Fruit fly (Drosophila melanogaster) whole organism, embryonic: ENCODE measurements around the gene in.

ENCODE experiments used
- Atf6 ChIP-seq: fragments of 200-800 bp; sonication (Bioruptor generic); IDR thresholded peaks from 2 replicates; pipeline ENCODE4 v1.3.6; 2022; ENCODE audit warnings: missing biosample characterization, missing genetic modification characterization
- Awh ChIP-seq: fragments of 200-800 bp; sonication (Bioruptor generic); IDR thresholded peaks from 2 replicates; pipeline ENCODE4, ENCODE4 v1.3.6; 2022; ENCODE audit warnings: missing biosample characterization, missing genetic modification characterization
- B-H2 ChIP-seq: fragments of 200-800 bp; sonication (Bioruptor generic); optimal IDR thresholded peaks from 2 replicates; lab custom pipeline; 2018; ENCODE audit warnings: missing biosample characterization, mild to moderate bottlenecking, missing genetic modification characterization
- CG1024 ChIP-seq: fragments of 200-800 bp; sonication (Bioruptor generic); IDR thresholded peaks from 2 replicates; pipeline ENCODE4 v1.3.6; 2022; ENCODE audit warnings: missing biosample characterization, missing genetic modification characterization
- CG10267 ChIP-seq: fragments of 200-800 bp; sonication (Bioruptor generic); optimal IDR thresholded peaks from 2 replicates; lab custom pipeline; 2018; ENCODE audit warnings: missing biosample characterization, mild to moderate bottlenecking, missing genetic modification characterization, moderate library complexity
- CG10543 ChIP-seq: fragments of 200-800 bp; sonication (Bioruptor generic); optimal IDR thresholded peaks from 3 replicates; lab custom pipeline; 2017; ENCODE audit warnings: missing biosample characterization, mild to moderate bottlenecking, missing genetic modification characterization, moderate library complexity
- CG10979 ChIP-seq: fragments of 200-800 bp; sonication (Bioruptor generic); optimal IDR thresholded peaks from 2 replicates; lab custom pipeline; 2018; ENCODE audit warnings: missing biosample characterization, mild to moderate bottlenecking, missing genetic modification characterization, moderate library complexity
- CG11247 ChIP-seq: fragments of 200-800 bp; sonication (Bioruptor generic); IDR thresholded peaks from 2 replicates; pipeline ENCODE4 v1.3.6; 2022; ENCODE audit warnings: missing biosample characterization, missing genetic modification characterization
- CG11456 ChIP-seq: fragments of 200-800 bp; sonication (Bioruptor generic); IDR thresholded peaks from 3 replicates; pipeline ENCODE4 v1.3.6; 2022; ENCODE audit warnings: missing biosample characterization, missing genetic modification characterization
- CG12071 ChIP-seq: fragments of 200-800 bp; sonication (Bioruptor generic); optimal IDR thresholded peaks from 3 replicates; lab custom pipeline; 2018; ENCODE audit warnings: missing biosample characterization, mild to moderate bottlenecking, missing genetic modification characterization
- CG12155 ChIP-seq: fragments of 200-800 bp; sonication (Bioruptor generic); optimal IDR thresholded peaks from 3 replicates; lab custom pipeline; 2016; ENCODE audit warnings: missing biosample characterization, missing genetic modification characterization
- CG13624 ChIP-seq: fragments of 200-800 bp; sonication (Bioruptor generic); optimal IDR thresholded peaks from 2 replicates; lab custom pipeline; 2016; ENCODE audit warnings: missing biosample characterization, missing genetic modification characterization
- CG15073 ChIP-seq: fragments of 200-800 bp; sonication (Bioruptor generic); optimal IDR thresholded peaks from 2 replicates; lab custom pipeline; 2016; ENCODE audit warnings: missing biosample characterization, missing genetic modification characterization
- CG2712 ChIP-seq: fragments of 200-800 bp; optimal IDR thresholded peaks from 3 replicates; lab custom pipeline; 2019; ENCODE audit warnings: missing biosample characterization, mild to moderate bottlenecking, missing genetic modification characterization, moderate library complexity
- CG34422 ChIP-seq: fragments of 200-800 bp; sonication (Bioruptor generic); IDR thresholded peaks from 3 replicates; pipeline ENCODE4 v1.3.6; 2022; ENCODE audit warnings: missing biosample characterization, missing genetic modification characterization
- CG3847 ChIP-seq: fragments of 200-800 bp; sonication (Bioruptor generic); IDR thresholded peaks from 2 replicates; pipeline ENCODE4 v1.3.6; 2022; ENCODE audit warnings: missing biosample characterization, missing genetic modification characterization
- CG4820 ChIP-seq: fragments of 200-800 bp; sonication (Bioruptor generic); optimal IDR thresholded peaks from 3 replicates; lab custom pipeline; 2016; ENCODE audit warnings: missing biosample characterization, missing genetic modification characterization
- CG5180 ChIP-seq: fragments of 200-800 bp; sonication (Bioruptor generic); optimal IDR thresholded peaks from 3 replicates; lab custom pipeline; 2017; ENCODE audit warnings: missing biosample characterization, missing genetic modification characterization, mild to moderate bottlenecking, moderate library complexity, missing genetic modification reagents
- CG6854 ChIP-seq: fragments of 200-800 bp; sonication (Bioruptor generic); optimal IDR thresholded peaks from 3 replicates; lab custom pipeline; 2017; ENCODE audit warnings: missing biosample characterization, mild to moderate bottlenecking, missing genetic modification characterization
- CG8765 ChIP-seq: fragments of 200-800 bp; sonication (Bioruptor generic); IDR thresholded peaks from 2 replicates; pipeline ENCODE4 v1.3.6; 2022; ENCODE audit warnings: missing biosample characterization, missing genetic modification characterization
- CG9437 ChIP-seq: fragments of 200-800 bp; sonication (Bioruptor generic); optimal IDR thresholded peaks from 2 replicates; lab custom pipeline; 2018; ENCODE audit warnings: missing biosample characterization, mild to moderate bottlenecking, missing genetic modification characterization
- Dad ChIP-seq: fragments of 200-800 bp; sonication (Bioruptor generic); optimal IDR thresholded peaks from 3 replicates; lab custom pipeline; 2016; ENCODE audit warnings: missing biosample characterization, missing genetic modification characterization
- Doc2 ChIP-seq: fragments of 200-800 bp; sonication (Bioruptor generic); IDR thresholded peaks from 2 replicates; pipeline ENCODE4 v1.3.6; 2022; ENCODE audit warnings: missing biosample characterization, missing genetic modification characterization
- GATAe ChIP-seq: fragments of 200-800 bp; sonication (Bioruptor generic); conservative IDR thresholded peaks from 2 replicates; pipeline ENCODE4 v1.3.6; 2022; ENCODE audit warnings: missing biosample characterization, missing genetic modification characterization
- Gsc ChIP-seq: fragments of 200-800 bp; sonication (Bioruptor generic); IDR thresholded peaks from 2 replicates; pipeline ENCODE4 v1.3.6; 2022; ENCODE audit warnings: missing biosample characterization, missing genetic modification characterization
- HLH54F ChIP-seq: fragments of 200-800 bp; sonication (Bioruptor generic); optimal IDR thresholded peaks from 3 replicates; lab custom pipeline; 2016; ENCODE audit warnings: missing biosample characterization, missing genetic modification characterization
- HmgD ChIP-seq: fragments of 200-800 bp; sonication (Bioruptor generic); optimal IDR thresholded peaks from 3 replicates; lab custom pipeline; 2016; ENCODE audit warnings: missing biosample characterization, missing genetic modification characterization
- MTF-1 ChIP-seq: fragments of 200-800 bp; sonication (Bioruptor generic); optimal IDR thresholded peaks from 2 replicates; lab custom pipeline; 2018; ENCODE audit warnings: missing biosample characterization, mild to moderate bottlenecking, missing genetic modification characterization, borderline replicate concordance
- NC2β ChIP-seq: fragments of 200-800 bp; sonication (Bioruptor generic); optimal IDR thresholded peaks from 2 replicates; lab custom pipeline; 2016; ENCODE audit warnings: missing biosample characterization, missing genetic modification characterization
- Nf-YC ChIP-seq: fragments of 200-800 bp; optimal IDR thresholded peaks from 3 replicates; lab custom pipeline; 2019; ENCODE audit warnings: missing biosample characterization, mild to moderate bottlenecking, missing genetic modification characterization, moderate library complexity
- Sry-β ChIP-seq: fragments of 200-800 bp; sonication (Bioruptor generic); optimal IDR thresholded peaks from 2 replicates; lab custom pipeline; 2018; ENCODE audit warnings: missing biosample characterization, mild to moderate bottlenecking, missing genetic modification characterization, moderate library complexity
- ash1 ChIP-seq: fragments of 200-800 bp; sonication (Bioruptor generic); optimal IDR thresholded peaks from 2 replicates; lab custom pipeline; 2018; ENCODE audit warnings: missing biosample characterization, mild to moderate bottlenecking, missing genetic modification characterization
- bigmax ChIP-seq: fragments of 200-800 bp; sonication (Bioruptor generic); optimal IDR thresholded peaks from 2 replicates; lab custom pipeline; 2018; ENCODE audit warnings: missing biosample characterization, mild to moderate bottlenecking, missing genetic modification characterization
- da ChIP-seq: fragments of 200-800 bp; sonication (Bioruptor generic); optimal IDR thresholded peaks from 2 replicates; lab custom pipeline; 2016; ENCODE audit warnings: missing biosample characterization, missing genetic modification characterization
- gce ChIP-seq: fragments of 200-800 bp; sonication (Bioruptor generic); IDR thresholded peaks from 3 replicates; pipeline ENCODE4 v1.3.6; 2022; ENCODE audit warnings: missing biosample characterization, missing genetic modification characterization
- gcm2 ChIP-seq: fragments of 200-800 bp; sonication (Bioruptor generic); optimal IDR thresholded peaks from 2 replicates; lab custom pipeline; 2016; ENCODE audit warnings: missing biosample characterization, missing genetic modification characterization
- hbn ChIP-seq: fragments of 200-800 bp; sonication (Bioruptor generic); IDR thresholded peaks from 2 replicates; pipeline ENCODE4 v1.3.6; 2022; ENCODE audit warnings: missing biosample characterization, missing genetic modification characterization; ENCODE audit not compliant: partially characterized antibody
- her ChIP-seq: fragments of 200-800 bp; sonication (Bioruptor generic); optimal IDR thresholded peaks from 2 replicates; lab custom pipeline; 2016; ENCODE audit warnings: missing biosample characterization, missing genetic modification characterization
- inv ChIP-seq: fragments of 200-800 bp; sonication (Bioruptor generic); IDR thresholded peaks from 2 replicates; pipeline ENCODE4 v1.3.6; 2022; ENCODE audit warnings: missing biosample characterization, missing genetic modification characterization; ENCODE audit not compliant: partially characterized antibody
- jumu ChIP-seq: fragments of 200-800 bp; sonication (Bioruptor generic); optimal IDR thresholded peaks from 3 replicates; lab custom pipeline; 2016; ENCODE audit warnings: missing biosample characterization, missing genetic modification characterization
- kah ChIP-seq: fragments of 200-800 bp; sonication (Bioruptor generic); optimal IDR thresholded peaks from 2 replicates; lab custom pipeline; 2018; ENCODE audit warnings: missing biosample characterization, mild to moderate bottlenecking, missing genetic modification characterization
- kay ChIP-seq: fragments of 200-800 bp; sonication (Bioruptor generic); optimal IDR thresholded peaks from 2 replicates; lab custom pipeline; 2016; ENCODE audit warnings: missing biosample characterization, missing genetic modification characterization
- mam ChIP-seq: fragments of 200-800 bp; sonication (Bioruptor generic); optimal IDR thresholded peaks from 3 replicates; lab custom pipeline; 2016; ENCODE audit warnings: missing biosample characterization, missing genetic modification characterization
- mld ChIP-seq: fragments of 200-800 bp; sonication (Bioruptor generic); IDR thresholded peaks from 3 replicates; pipeline ENCODE4 v1.3.6; 2022; ENCODE audit warnings: missing biosample characterization, missing genetic modification characterization; ENCODE audit not compliant: partially characterized antibody
- nerfin-1 ChIP-seq: fragments of 200-800 bp; sonication (Bioruptor generic); optimal IDR thresholded peaks from 3 replicates; lab custom pipeline; 2019; ENCODE audit warnings: missing biosample characterization, mild to moderate bottlenecking, missing genetic modification characterization, moderate library complexity
- nerfin-2 ChIP-seq: fragments of 200-800 bp; sonication (Bioruptor generic); IDR thresholded peaks from 2 replicates; pipeline ENCODE4 v1.3.6; 2022; ENCODE audit warnings: missing biosample characterization, missing genetic modification characterization; ENCODE audit not compliant: partially characterized antibody
- slou ChIP-seq: fragments of 200-800 bp; sonication (Bioruptor generic); optimal IDR thresholded peaks from 3 replicates; lab custom pipeline; 2016; ENCODE audit warnings: missing biosample characterization, missing genetic modification characterization
- stc ChIP-seq: fragments of 200-800 bp; sonication (Bioruptor generic); IDR thresholded peaks from 2 replicates; pipeline ENCODE4 v1.3.6; 2022; ENCODE audit warnings: missing biosample characterization, missing genetic modification characterization
- tna ChIP-seq: fragments of 200-800 bp; sonication (Bioruptor generic); IDR thresholded peaks from 2 replicates; pipeline ENCODE4 v1.3.6; 2022; ENCODE audit warnings: missing biosample characterization, missing genetic modification characterization; ENCODE audit not compliant: partially characterized antibody
- vnd ChIP-seq: fragments of 200-800 bp; sonication (Bioruptor generic); IDR thresholded peaks from 3 replicates; pipeline ENCODE4 v1.3.6; 2022; ENCODE audit warnings: missing biosample characterization, missing genetic modification characterization; ENCODE audit not compliant: partially characterized antibody
- zen ChIP-seq: fragments of 200-800 bp; sonication (Bioruptor generic); optimal IDR thresholded peaks from 3 replicates; lab custom pipeline; 2018; ENCODE audit warnings: missing biosample characterization, mild to moderate bottlenecking, missing genetic modification characterization, moderate library complexity

The in gene

DNA sequence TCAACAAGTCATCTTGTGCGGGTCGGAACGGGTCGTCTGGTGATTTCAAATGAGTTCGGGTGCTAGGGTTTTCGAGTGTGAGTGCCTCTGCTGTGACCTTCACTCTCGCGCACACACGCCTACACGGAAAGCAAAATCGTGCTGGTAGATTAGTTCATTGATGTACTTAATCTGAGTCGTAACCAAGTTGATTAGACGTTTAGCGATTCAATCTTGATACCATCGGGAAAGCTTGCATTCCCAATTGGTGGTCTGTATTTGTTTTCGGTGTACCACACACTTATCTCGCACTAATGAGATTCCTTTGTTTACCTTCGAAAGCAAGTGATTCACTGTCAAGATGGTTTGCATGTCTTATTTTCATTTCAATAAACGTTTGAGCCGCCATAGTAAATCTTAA, 22.0 kb downstream of the in start (continued):
- TF ChIP-seq gcm2 (GFP tag; lab: Kevin White, UChicago) = no peak
- TF ChIP-seq HmgD (GFP tag; lab: Kevin White, UChicago) = no peak
- TF ChIP-seq CG15073 (GFP tag; lab: Kevin White, UChicago) = no peak
- no peak for TF ChIP-seq Gsc (GFP tag; lab: Robert Waterston, UW)
- no peak for TF ChIP-seq CG8765 (GFP tag; lab: Robert Waterston, UW)
- peak; percentile 1 for TF ChIP-seq CG12155
- TF ChIP-seq GATAe (GFP tag; lab: Robert Waterston, UW) = peak; percentile 58
- TF ChIP-seq CG11456 = peak; percentile 60; the same call in 1 of the 3 replicates
- no peak for TF ChIP-seq mld (GFP tag; lab: Robert Waterston, UW)
- no peak for TF ChIP-seq zen (tag; lab: Kevin White, UChicago)
- peak; percentile 38 for TF ChIP-seq kay
- TF ChIP-seq tna = no peak
- TF ChIP-seq CG13624 (GFP tag; lab: Kevin White, UChicago) = peak; percentile 20
- peak; percentile 16 for TF ChIP-seq jumu (GFP tag; lab: Kevin White, UChicago)
- no peak for TF ChIP-seq bigmax (GFP tag; lab: Kevin White, UChicago)
- no peak for TF ChIP-seq CG3847 (GFP tag; lab: Robert Waterston, UW)
- 0 out of 2 replicates have a peak, but pooled peaks have one; percentile 32 for TF ChIP-seq Awh
- TF ChIP-seq CG10267 = no peak
- TF ChIP-seq hbn (GFP tag; lab: Robert Waterston, UW) = no peak
- no peak for TF ChIP-seq CG5180
- TF ChIP-seq Doc2 (GFP tag; lab: Robert Waterston, UW) = no peak
- no peak for TF ChIP-seq nerfin-2 (GFP tag; lab: Robert Waterston, UW)
- peak; percentile 18 for TF ChIP-seq CG12071
- TF ChIP-seq CG10543 (GFP tag; lab: Kevin White, UChicago) = no peak
- no peak for TF ChIP-seq CG10979 (tag; lab: Kevin White, UChicago)
- TF ChIP-seq CG9437 (GFP tag; lab: Kevin White, UChicago) = no peak
- no peak for TF ChIP-seq CG11247
- TF ChIP-seq da (GFP tag; lab: Kevin White, UChicago) = no peak
- peak; percentile 6 for TF ChIP-seq NC2β (GFP tag; lab: Kevin White, UChicago)
- TF ChIP-seq B-H2 = no peak
- peak; percentile 12 for TF ChIP-seq CG2712
- peak; percentile 70 for TF ChIP-seq Atf6 (GFP tag; lab: Robert Waterston, UW)
- TF ChIP-seq kah (GFP tag; lab: Kevin White, UChicago) = no peak
- TF ChIP-seq vnd (GFP tag; lab: Robert Waterston, UW) = no peak
- no peak for TF ChIP-seq Nf-YC (tag; lab: Kevin White, UChicago)
- no peak for TF ChIP-seq inv (GFP tag; lab: Robert Waterston, UW)
- TF ChIP-seq mam (GFP tag; lab: Kevin White, UChicago) = peak; percentile 40
- no peak for TF ChIP-seq nerfin-1 (tag; lab: Kevin White, UChicago)
- peak; percentile 57 for TF ChIP-seq her (GFP tag; lab: Kevin White, UChicago)
- no peak for TF ChIP-seq Dad
- no peak for TF ChIP-seq CG6854 (GFP tag; lab: Kevin White, UChicago)
- TF ChIP-seq ash1 (GFP tag; lab: Kevin White, UChicago) = no peak
- no peak for TF ChIP-seq CG4820 (GFP tag; lab: Kevin White, UChicago)
- TF ChIP-seq stc (GFP tag; lab: Robert Waterston, UW) = no peak
- TF ChIP-seq HLH54F (GFP tag; lab: Kevin White, UChicago) = peak; percentile 43
- TF ChIP-seq slou (GFP tag; lab: Kevin White, UChicago) = no peak
- TF ChIP-seq Sry-β (GFP tag; lab: Kevin White, UChicago) = no peak
- no peak for TF ChIP-seq gce
- TF ChIP-seq MTF-1 = no peak
- TF ChIP-seq CG34422 = peak; percentile 57; the same call in 1 of the 3 replicates
- TF ChIP-seq CG1024 = peak; percentile 3; the same call in 1 of the 2 replicates
